Worm (Caenorhabditis elegans): ENCODE results near the gene Y39C12A.9.

The Y39C12A.9 gene

ce11 chrIV:12238851-12239250, 20.2 kb downstream of the Y39C12A.9 start, which contains the start of gene sre-19:
Gene sre-19 (minus strand): TSS chrIV:12238951.
- TF ChIP-seq lsy-2 (tag; optimal IDR thresholded peaks at IDR 0.05) (no peak), nhr-6 (tag; optimal IDR thresholded peaks at IDR 0.05) (no peak), nhr-237 (tag; optimal IDR thresholded peaks at IDR 0.05) (no peak), ztf-4 (tag; optimal IDR thresholded peaks at IDR 0.05) (no peak), ztf-1 (GFP tag; conservative IDR thresholded peaks at IDR 0.05) (no peak), dmd-4 (tag; optimal IDR thresholded peaks at IDR 0.05) (no peak), ztf-11 (tag; optimal IDR thresholded peaks at IDR 0.05) (no peak), sma-3 (GFP tag; optimal IDR thresholded peaks at IDR 0.05) (no peak), egl-27 (tag; optimal IDR thresholded peaks at IDR 0.05) (no peak)

ce11 chrIV:12236011-12236410, 23.0 kb downstream of the Y39C12A.9 start, which contains the start of gene sre-16:
Gene sre-16 (minus strand): TSS chrIV:12236111.
- TF ChIP-seq ceh-82 (tag; optimal IDR thresholded peaks at IDR 0.05) (no peak), unc-39 (tag; optimal IDR thresholded peaks at IDR 0.05) (no peak), fos-1 (tag; optimal IDR thresholded peaks at IDR 0.05) (no peak), unc-55 (GFP tag; optimal IDR thresholded peaks at IDR 0.05) (no peak), ztf-11 (tag; optimal IDR thresholded peaks at IDR 0.05) (no peak), nhr-6 (tag; optimal IDR thresholded peaks at IDR 0.05) (no peak), sma-9 (GFP tag; optimal IDR thresholded peaks at IDR 0.05) (no peak), sma-9 (tag; optimal IDR thresholded peaks at IDR 0.05) (no peak), F13H6.1 (tag; optimal IDR thresholded peaks at IDR 0.05) (no peak)

- no peak for TF ChIP-seq mab-5 (tag; optimal IDR thresholded peaks at IDR 0.05)
- no peak for TF ChIP-seq elt-1 (tag; optimal IDR thresholded peaks at IDR 0.05)
- no peak for TF ChIP-seq lsy-2 (tag; optimal IDR thresholded peaks at IDR 0.05)
- no peak for TF ChIP-seq alr-1 (tag; optimal IDR thresholded peaks at IDR 0.05)
- no peak for TF ChIP-seq nhr-129 (tag; optimal IDR thresholded peaks at IDR 0.05)
These were observed 29.3 kb downstream of the Y39C12A.9 start, which contains the start of gene sre-18 for ce11 chrIV:12229679-12230078. Gene sre-18 (minus strand): TSS chrIV:12229779.

ce11 chrIV:12227012-12227411, 32.0 kb downstream of the Y39C12A.9 start, which contains the start of gene mlt-3:
Gene mlt-3 (minus strand): TSS chrIV:12227112.
- TF ChIP-seq sma-3 (GFP tag; optimal IDR thresholded peaks at IDR 0.05) (peak; percentile 39), unc-55 (GFP tag; optimal IDR thresholded peaks at IDR 0.05) (no peak)

ce11 chrIV:12219309-12219708, 39.7 kb downstream of the Y39C12A.9 start, which contains the start of gene F35G2.5:
Gene F35G2.5 (plus strand): TSS chrIV:12219609.
- TF ChIP-seq peb-1 (tag; optimal IDR thresholded peaks at IDR 0.05): no peak
- TF ChIP-seq zag-1 (tag; optimal IDR thresholded peaks at IDR 0.05): no peak

DNA sequence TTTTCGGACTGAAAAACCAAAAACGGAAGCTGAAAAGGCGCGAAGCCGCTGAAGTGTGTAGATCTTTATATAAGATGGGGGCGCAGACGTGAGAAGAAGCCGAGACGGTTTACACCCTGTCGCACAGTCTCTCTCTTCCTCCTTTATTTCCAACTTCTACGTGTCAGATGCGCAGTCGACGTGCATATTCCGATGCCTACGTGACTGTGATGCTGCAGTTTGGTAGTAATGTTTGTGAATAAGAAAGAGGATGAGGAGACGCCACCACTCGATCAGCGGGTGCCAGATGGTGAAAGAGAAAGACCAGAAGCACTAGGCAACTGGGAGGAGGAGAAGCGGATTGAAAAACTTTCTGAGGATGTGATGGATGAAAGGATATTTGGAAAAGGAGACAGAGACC, 40.8 kb downstream of the Y39C12A.9 start:
- no peak for TF ChIP-seq lin-11 (tag; optimal IDR thresholded peaks at IDR 0.05)
- no peak for TF ChIP-seq mab-5 (tag; optimal IDR thresholded peaks at IDR 0.05)
- TF ChIP-seq nhr-129 (tag; optimal IDR thresholded peaks at IDR 0.05): peak; percentile 5

- no peak for TF ChIP-seq mab-5 (tag; optimal IDR thresholded peaks at IDR 0.05)
- peak; percentile 43 for TF ChIP-seq nhr-129 (tag; optimal IDR thresholded peaks at IDR 0.05)
- TF ChIP-seq nhr-6 (tag; optimal IDR thresholded peaks at IDR 0.05): no peak
- TF ChIP-seq ceh-16 (tag; optimal IDR thresholded peaks at IDR 0.05): no peak
- TF ChIP-seq ztf-11 (tag; optimal IDR thresholded peaks at IDR 0.05): no peak
- TF ChIP-seq ama-1 (optimal IDR thresholded peaks at IDR 0.05): peak; percentile 22
- no peak for TF ChIP-seq F13H6.1 (tag; optimal IDR thresholded peaks at IDR 0.05)
These were observed 41.9 kb downstream of the Y39C12A.9 start for ce11 chrIV:12217142-12217541.

DNA sequence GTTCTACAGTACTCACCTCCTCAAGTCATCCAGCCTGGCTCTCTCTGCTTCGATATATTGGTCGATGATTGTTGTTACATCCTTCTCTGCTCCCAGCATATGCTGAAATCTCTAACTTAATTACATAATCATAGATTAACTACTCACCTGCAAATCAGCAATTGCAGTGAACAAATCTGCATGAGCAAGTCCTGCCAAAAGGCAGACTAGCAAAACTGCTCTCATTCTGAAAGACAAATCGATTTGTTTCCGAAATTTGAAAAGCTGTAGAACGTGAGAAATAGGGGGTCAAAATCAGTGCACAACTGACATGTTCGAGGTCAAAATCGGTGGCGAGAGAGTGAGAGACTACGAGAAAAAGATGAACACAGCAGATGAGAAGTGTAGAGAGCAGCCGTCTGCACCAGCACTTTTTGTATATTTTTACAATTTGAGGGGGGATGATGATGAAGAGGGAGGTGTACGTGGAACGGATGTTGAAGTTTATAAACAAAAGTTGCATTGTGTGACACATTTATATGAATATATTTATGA, 43.2 kb downstream of the Y39C12A.9 start, which contains the start of gene phy-2:
Gene phy-2 (minus strand): TSS at position 226 of the 534 bp plus-strand sequence.
- TF ChIP-seq lin-13 (GFP tag; optimal IDR thresholded peaks at IDR 0.05): no peak
- peak; percentile 22 for TF ChIP-seq nhr-129 (tag; optimal IDR thresholded peaks at IDR 0.05)
- no peak for TF ChIP-seq gmeb-1 (tag; optimal IDR thresholded peaks at IDR 0.05)

All from whole organism, L2 larva.